Worm (Caenorhabditis elegans) whole organism, L2 larva: ENCODE measurements around the gene ced-9.

ENCODE experiments used
- ama-1 ChIP-seq: fragments of 150-350 bp; optimal IDR thresholded peaks from 2 replicates; lab custom pipeline; 2018; ENCODE audit warnings: inconsistent platforms
- dmd-4 ChIP-seq: sonication (generic microtip); optimal IDR thresholded peaks from 2 replicates; lab custom pipeline; 2017; ENCODE audit warnings: missing biosample characterization, missing genetic modification characterization
- lsy-2 ChIP-seq, 2 experiments: fragments of 150-350 bp in 1 of 2; sonication (generic microtip) in 1 of 2; optimal IDR thresholded peaks; 2 replicates each; lab custom pipeline; 2014 to 2017; ENCODE audit warnings: missing biosample characterization in 2 of 2, missing genetic modification characterization in 2 of 2
- nhr-12 ChIP-seq: fragments of 150-350 bp; optimal IDR thresholded peaks from 2 replicates; lab custom pipeline; 2014; ENCODE audit warnings: missing biosample characterization, missing genetic modification characterization
- nhr-77 ChIP-seq: fragments of 150-350 bp; optimal IDR thresholded peaks from 2 replicates; lab custom pipeline; 2014; ENCODE audit warnings: missing biosample characterization, missing genetic modification characterization
- zag-1 ChIP-seq: fragments of 150-350 bp; optimal IDR thresholded peaks from 2 replicates; lab custom pipeline; 2014; ENCODE audit warnings: missing biosample characterization, missing genetic modification characterization
- ztf-11 ChIP-seq: sonication (generic microtip); optimal IDR thresholded peaks from 2 replicates; lab custom pipeline; 2017; ENCODE audit warnings: missing biosample characterization, missing genetic modification characterization

ce11 chrIII:10364656-10365055 lies 29.7 kb downstream of the ced-9 start, which contains the start of gene tbc-8:
- TF ChIP-seq dmd-4 (tag; lab: Kevin White, UChicago), result no peak
- TF ChIP-seq nhr-12 (tag; lab: Kevin White, UChicago), result no peak
- no peak for TF ChIP-seq lsy-2 (tag; optimal IDR thresholded peaks at IDR 0.05; lab: Kevin White, UChicago)
- no peak for TF ChIP-seq ama-1
- no peak for TF ChIP-seq zag-1 (tag; lab: Kevin White, UChicago)
- TF ChIP-seq nhr-77, result no peak
- TF ChIP-seq ztf-11, result no peak
